Worm (Caenorhabditis elegans) whole organism, late embryonic: ENCODE measurements around the gene coa-7.

Experiments used
- ceh-30 ChIP-seq: fragments of 150-350 bp; optimal IDR thresholded peaks from 2 replicates; lab custom pipeline; 2014; ENCODE audit warnings: missing biosample characterization, missing genetic modification characterization
- gmeb-2 ChIP-seq: sonication (generic microtip); optimal IDR thresholded peaks from 2 replicates; lab custom pipeline; 2016; ENCODE audit warnings: missing genetic modification characterization, inconsistent platforms, missing compliant biosample characterization
- hlh-13 ChIP-seq: fragments of 200-800 bp; sonication (Bioruptor generic); optimal IDR thresholded peaks from 2 replicates; lab custom pipeline; 2018; ENCODE audit warnings: mild to moderate bottlenecking, missing genetic modification characterization, missing compliant biosample characterization
- lin-11 ChIP-seq: fragments of 200-800 bp; sonication (Bioruptor generic); optimal IDR thresholded peaks from 2 replicates; lab custom pipeline; 2018; ENCODE audit warnings: mild to moderate bottlenecking, missing genetic modification characterization, missing compliant biosample characterization
- nhr-11 ChIP-seq: fragments of 150-350 bp; optimal IDR thresholded peaks from 2 replicates; lab custom pipeline; 2014; ENCODE audit warnings: missing biosample characterization, missing genetic modification characterization
- pag-3 ChIP-seq: sonication (generic microtip); optimal IDR thresholded peaks from 2 replicates; lab custom pipeline; 2016; ENCODE audit warnings: missing compliant biosample characterization, missing genetic modification characterization, borderline replicate concordance
- tbx-2 ChIP-seq: sonication (generic microtip); optimal IDR thresholded peaks from 2 replicates; lab custom pipeline; 2016; ENCODE audit warnings: missing genetic modification characterization, missing compliant biosample characterization

- TF ChIP-seq ceh-30 (tag; lab: Kevin White, UChicago) (no peak), nhr-11 (tag; lab: Kevin White, UChicago) (no peak), hlh-13 (GFP tag; lab: Kevin White, UChicago) (no peak), pag-3 (tag; lab: Kevin White, UChicago) (no peak), lin-11 (tag; lab: Kevin White, UChicago) (no peak), tbx-2 (no peak), gmeb-2 (tag; lab: Kevin White, UChicago) (no peak)
These were observed 39.9 kb upstream of the coa-7 start for ce11 chrII:11690868-11691267.
